Fruit fly (Drosophila melanogaster) whole organism: ENCODE data around the gene CG10581.

Experiments
- CG8478 ChIP-seq: fragments of >200 bp; optimal IDR thresholded peaks from 2 replicates; lab custom pipeline; 2018; ENCODE audit warnings: inconsistent platforms
- Dll ChIP-seq: fragments of >200 bp; optimal IDR thresholded peaks from 2 replicates; lab custom pipeline; 2017
- EcR ChIP-seq, 2 experiments: fragments of >200 bp; optimal IDR thresholded peaks; 2 replicates each; lab custom pipeline; 2017; ENCODE audit warnings: missing biosample characterization in 2 of 2, missing genetic modification characterization in 2 of 2, missing genetic modification reagents in 2 of 2
- pan ChIP-seq: fragments of >200 bp; optimal IDR thresholded peaks from 2 replicates; lab custom pipeline; 2017
- psq ChIP-seq: fragments of >200 bp; optimal IDR thresholded peaks from 2 replicates; lab custom pipeline; 2017
- usp ChIP-seq: fragments of >200 bp; optimal IDR thresholded peaks from 2 replicates; lab custom pipeline; 2017; ENCODE audit warnings: missing biosample characterization, missing genetic modification characterization, mixed read lengths

Gene CG10581

DNA sequence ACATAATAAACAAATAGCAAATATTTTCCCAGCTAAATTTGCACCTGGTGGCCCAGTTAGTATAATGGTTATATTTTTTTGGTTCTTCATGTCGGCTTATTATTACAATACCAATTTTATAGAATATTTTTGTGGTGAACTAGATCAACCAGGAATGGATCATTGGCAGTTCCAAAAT lies at the start of gene CG10581:
Gene CG10581, minus strand, starts transcription at position 101 of the 178 bp plus-strand sequence.
- TF ChIP-seq Dll (lab: Kevin White, UChicago): no peak
- no peak for TF ChIP-seq EcR (GFP tag; optimal IDR thresholded peaks at IDR 0.05; lab: Kevin White, UChicago)
- no peak for TF ChIP-seq pan (lab: Kevin White, UChicago)
- TF ChIP-seq usp (GFP tag; lab: Kevin White, UChicago): no peak
- no peak for TF ChIP-seq CG8478 (lab: Kevin White, UChicago)
- no peak for TF ChIP-seq psq

DNA sequence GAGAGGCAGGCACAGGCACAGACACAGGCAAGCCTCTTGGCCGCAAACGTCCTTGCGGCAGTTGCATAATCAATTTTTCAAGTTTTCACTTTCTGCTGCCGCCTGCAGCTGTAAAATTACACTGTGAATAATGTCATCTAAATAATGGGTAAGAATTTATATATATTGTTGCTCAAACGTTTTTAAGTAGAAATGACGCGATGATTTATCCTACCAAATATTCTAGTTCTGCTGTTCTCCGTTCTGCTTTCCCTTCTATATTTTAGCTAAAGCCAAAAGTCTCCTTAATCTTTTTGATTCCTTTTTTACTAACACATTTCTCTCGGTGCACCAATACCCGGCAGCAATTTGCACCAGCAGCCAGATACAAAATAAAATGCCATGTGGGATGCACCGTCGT lies 46.4 kb upstream of the CG10581 start:
- TF ChIP-seq usp (GFP tag; lab: Kevin White, UChicago): no peak
- no peak for TF ChIP-seq psq
- TF ChIP-seq EcR (GFP tag; optimal IDR thresholded peaks at IDR 0.05; lab: Kevin White, UChicago): no peak
- TF ChIP-seq Dll (lab: Kevin White, UChicago): no peak
- no peak for TF ChIP-seq pan (lab: Kevin White, UChicago)
- no peak for TF ChIP-seq CG8478 (lab: Kevin White, UChicago)

DNA sequence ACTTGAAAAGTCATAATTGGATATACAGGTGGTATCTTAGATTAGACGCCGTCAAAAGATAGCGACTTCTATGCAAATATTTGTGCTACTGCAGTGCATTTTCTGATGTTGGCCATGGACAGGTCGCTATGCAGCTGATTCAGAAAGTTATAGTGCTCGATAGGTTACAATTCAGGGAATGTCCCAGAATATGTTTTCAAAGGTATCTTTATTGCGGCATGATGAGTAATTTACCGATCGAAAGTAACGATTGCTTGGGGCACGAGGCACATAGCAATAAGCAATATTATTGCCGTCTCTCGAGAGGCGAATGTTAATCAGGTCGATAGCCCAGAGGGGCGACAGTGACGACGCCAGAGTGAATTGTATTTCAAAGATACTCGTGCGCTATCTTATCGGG lies 36.1 kb upstream of the CG10581 start:
- TF ChIP-seq CG8478 (lab: Kevin White, UChicago): no peak
- TF ChIP-seq Dll (lab: Kevin White, UChicago): no peak
- TF ChIP-seq EcR (GFP tag; optimal IDR thresholded peaks at IDR 0.05; lab: Kevin White, UChicago): no peak
- no peak for TF ChIP-seq psq

DNA sequence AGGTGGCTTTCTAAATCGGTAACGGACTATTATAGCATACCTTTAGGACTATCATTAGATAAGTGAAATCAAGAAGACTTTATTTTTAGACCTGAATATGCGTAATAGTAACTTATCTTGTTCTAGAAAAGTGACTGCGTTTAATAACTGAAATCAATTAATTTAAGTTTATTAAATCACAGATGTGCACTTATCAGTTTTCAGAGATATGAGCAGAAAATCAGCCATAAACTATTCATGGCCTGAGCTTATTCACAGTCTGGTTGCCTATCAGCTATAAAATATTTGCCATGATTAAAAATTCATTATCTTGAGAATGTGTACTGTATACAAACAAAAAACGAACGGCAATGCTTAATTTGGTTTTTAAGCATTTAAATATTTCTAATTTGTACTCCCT lies 35.5 kb upstream of the CG10581 start:
- TF ChIP-seq Dll (lab: Kevin White, UChicago) (no peak), pan (lab: Kevin White, UChicago) (no peak), usp (GFP tag; lab: Kevin White, UChicago) (no peak), psq (no peak), EcR (GFP tag; optimal IDR thresholded peaks at IDR 0.05; lab: Kevin White, UChicago) (no peak), CG8478 (lab: Kevin White, UChicago) (no peak)

DNA sequence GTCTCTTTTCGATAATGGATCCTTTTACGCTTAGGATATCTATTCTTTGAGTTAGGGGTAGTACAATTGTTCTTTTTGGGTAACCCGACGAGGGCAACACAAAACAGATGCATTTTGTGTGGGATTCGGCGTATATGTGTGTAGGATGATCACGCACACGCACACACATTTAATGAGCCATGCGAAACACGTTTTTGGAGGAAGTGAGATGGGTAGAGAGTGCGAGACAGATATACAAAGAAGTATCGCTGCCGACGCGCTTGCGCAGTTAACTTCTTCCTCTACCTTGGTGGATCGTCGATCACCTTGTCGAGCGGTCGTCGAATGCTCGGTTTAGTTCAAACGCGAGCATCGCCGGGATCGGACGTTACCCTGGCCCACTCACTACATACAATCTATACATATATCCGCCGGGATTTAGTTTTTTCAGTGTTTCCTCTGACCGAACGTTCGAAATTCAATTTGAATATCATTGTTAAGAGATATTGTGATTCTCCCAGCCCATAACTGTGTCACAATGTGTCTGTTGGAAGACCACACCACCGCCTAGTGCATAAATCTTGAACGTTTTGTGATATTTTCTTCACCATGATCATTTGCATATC lies 33.7 kb upstream of the CG10581 start:
- no peak for TF ChIP-seq EcR (GFP tag; optimal IDR thresholded peaks at IDR 0.05; lab: Kevin White, UChicago)
- TF ChIP-seq CG8478 (lab: Kevin White, UChicago): no peak
- no peak for TF ChIP-seq psq
- no peak for TF ChIP-seq pan (lab: Kevin White, UChicago)
- TF ChIP-seq Dll (lab: Kevin White, UChicago): no peak
- no peak for TF ChIP-seq usp (GFP tag; lab: Kevin White, UChicago)

DNA sequence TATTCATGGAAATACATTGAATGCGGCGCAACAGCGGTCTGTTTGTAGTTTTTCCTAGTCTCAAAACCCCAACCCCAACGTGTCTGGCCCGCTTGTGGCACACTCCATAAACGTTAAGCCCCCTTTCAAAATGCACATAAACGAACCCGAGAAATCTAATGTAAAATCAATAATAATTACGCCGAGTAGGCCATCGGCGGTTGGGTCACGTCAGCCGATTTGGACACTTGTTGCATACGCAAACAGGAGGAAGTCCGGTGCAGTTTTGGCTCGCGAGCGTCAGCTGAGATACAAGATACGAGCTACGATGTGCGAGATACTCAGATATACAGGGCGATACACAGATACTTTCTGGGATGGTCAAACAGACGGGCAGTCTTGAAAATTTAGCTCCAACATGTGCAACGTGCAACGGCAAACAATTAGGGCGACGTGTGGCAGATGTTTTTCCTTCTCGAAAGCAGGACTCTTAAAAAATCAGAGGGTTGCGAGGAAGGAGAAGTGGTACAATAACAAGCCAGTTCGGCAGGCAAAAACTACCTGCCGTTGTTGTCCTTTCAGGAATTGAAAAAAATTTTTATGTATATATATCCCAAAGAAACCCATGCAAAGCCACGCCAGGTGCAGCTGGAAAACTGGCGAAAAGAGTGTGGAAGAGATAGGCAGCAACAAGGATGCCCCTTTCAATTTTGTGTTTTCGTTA lies 32.4 kb upstream of the CG10581 start:
- TF ChIP-seq Dll (lab: Kevin White, UChicago) (no peak), CG8478 (lab: Kevin White, UChicago) (no peak)

DNA sequence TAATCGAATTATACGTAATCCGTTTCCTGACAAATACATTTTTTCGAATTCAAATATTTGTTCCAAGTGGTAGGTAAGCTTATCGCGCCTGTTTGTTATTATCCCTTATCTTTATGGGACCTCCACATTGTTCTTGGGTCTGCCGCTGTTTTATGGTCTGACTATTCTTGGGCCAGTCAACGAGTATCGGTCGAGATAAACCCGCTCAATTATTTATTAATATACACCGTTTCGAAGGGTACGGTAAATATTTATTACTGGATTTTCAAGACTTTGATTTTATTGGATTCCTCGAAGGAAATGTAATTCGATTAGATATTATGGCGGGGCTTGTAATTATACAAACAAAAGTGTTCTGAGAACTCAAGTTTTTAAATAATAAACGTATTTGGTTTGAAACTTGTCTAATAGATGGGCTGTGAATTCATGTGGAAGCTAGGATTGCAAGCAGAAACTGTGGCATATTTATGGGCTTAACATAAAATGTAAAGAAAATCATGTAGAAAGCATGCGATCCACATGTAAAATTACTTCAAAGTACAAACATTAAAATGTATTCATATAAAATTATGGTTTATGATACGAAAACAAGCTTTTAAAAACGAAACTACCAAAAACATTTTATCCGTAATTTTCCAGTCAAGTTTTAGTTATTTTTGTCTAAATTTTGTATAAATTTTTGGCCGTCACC lies 31.4 kb upstream of the CG10581 start, which contains the start of gene CG43072:
Gene CG43072, plus strand, starts transcription at position 641 of the 691 bp plus-strand sequence.
- no peak for TF ChIP-seq EcR (GFP tag; optimal IDR thresholded peaks at IDR 0.05; lab: Kevin White, UChicago)
- TF ChIP-seq psq: no peak
- TF ChIP-seq CG8478 (lab: Kevin White, UChicago): no peak
- TF ChIP-seq Dll (lab: Kevin White, UChicago): no peak

DNA sequence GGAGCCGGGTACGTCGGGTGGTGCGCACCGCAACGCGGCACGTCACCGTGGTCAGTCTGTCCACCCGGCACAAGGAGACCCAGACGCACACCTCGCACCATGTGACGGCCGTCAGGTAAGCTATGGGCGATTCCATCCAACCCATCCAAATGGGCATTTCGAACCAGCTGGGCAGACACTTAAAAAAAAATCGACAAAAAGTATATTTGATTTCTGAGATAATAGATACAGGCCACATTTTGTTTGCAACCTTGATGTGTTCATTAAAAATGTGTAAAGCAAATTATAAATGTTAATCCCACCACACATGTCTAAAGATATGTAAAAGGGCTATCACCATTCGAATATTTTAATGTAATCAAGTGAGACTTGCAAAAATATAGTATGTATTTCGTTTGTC lies 30.6 kb upstream of the CG10581 start:
- TF ChIP-seq psq: no peak
- TF ChIP-seq Dll (lab: Kevin White, UChicago): no peak
- TF ChIP-seq pan (lab: Kevin White, UChicago): no peak
- no peak for TF ChIP-seq CG8478 (lab: Kevin White, UChicago)

DNA sequence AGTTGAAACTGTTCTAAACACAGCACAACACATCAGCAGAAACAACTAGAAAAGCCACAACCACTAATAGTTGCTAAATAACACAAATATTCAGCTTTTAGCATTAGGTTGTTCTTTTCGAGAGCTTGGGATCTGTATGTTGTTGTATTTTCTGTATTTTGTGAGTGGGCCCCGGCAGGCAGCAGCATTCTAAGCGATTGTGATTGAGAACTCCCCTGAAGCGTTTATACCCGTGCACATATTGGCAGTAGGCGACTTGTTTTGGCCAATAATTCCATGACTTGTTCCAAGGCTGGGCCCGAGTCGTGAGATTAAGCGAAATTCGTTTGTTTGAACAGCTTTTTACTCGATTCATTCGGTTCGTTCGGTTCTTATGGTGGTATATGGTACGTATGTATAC lies 28.0 kb upstream of the CG10581 start:
- TF ChIP-seq usp (GFP tag; lab: Kevin White, UChicago) (no peak), psq (no peak), EcR (GFP tag; optimal IDR thresholded peaks at IDR 0.05; lab: Kevin White, UChicago) (no peak), Dll (lab: Kevin White, UChicago) (no peak), pan (lab: Kevin White, UChicago) (no peak), CG8478 (lab: Kevin White, UChicago) (no peak)

DNA sequence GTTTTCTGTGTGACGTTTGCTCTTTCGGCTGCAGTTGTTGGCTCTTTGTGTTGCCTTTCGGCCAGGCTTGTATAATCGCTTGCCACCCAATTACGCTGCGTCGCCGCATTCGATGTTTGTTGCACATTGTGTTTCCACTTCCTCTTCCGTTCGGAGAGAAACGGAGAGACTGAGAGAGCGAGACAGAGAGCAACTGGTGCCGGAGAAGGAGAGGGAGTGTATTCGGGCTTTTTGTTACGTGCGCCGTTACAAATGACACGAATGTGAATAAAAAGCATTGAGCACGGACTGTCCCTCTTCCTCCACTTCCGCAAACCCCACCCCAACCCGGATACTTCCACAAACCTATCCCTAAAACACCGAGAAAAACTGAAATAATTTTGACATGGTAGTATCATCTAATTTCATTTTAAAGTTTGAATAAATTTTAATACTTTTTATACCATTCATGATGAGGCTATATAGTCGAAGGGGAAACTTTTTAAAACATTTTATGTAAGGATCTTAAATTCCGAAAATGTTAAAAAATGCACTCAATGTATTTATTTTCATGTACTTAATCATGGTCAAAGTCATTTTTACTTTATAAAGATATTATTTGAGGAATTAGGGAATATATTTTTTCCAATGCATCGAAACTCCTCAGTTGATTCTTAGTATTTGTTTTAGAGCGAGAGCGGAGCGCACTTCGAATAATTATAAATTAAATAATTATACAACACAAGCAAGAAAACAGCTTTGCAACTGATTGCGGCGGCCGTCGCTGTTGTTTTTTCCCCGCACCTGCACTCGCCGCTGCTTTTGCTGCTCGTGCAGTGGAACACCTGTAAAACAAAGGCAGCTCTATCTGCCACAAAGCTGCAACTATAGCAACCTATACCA lies 26.4 kb upstream of the CG10581 start:
- TF ChIP-seq usp (GFP tag; lab: Kevin White, UChicago) (no peak), CG8478 (lab: Kevin White, UChicago) (no peak), pan (lab: Kevin White, UChicago) (no peak)

DNA sequence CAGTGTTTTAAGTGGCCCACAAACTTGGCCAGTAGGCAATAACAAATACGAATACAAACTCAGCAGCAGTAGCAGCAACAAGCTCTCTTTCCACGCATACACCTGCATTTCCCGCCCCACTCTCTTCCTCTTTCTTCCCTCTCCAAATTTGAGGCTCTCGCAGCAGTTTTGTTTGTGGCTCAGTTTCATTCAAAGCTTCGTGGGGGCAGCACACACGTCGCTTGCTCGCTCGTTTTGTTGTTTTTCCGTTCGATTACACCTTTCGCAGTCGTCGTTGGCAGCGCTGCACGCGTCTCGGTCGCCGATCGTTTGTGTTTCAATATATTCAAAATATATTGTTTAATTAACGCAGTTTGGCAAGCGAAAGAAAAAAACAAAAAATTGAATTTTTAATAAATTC lies 24.6 kb upstream of the CG10581 start:
- TF ChIP-seq CG8478 (lab: Kevin White, UChicago) (no peak), Dll (lab: Kevin White, UChicago) (peak; percentile 80)

DNA sequence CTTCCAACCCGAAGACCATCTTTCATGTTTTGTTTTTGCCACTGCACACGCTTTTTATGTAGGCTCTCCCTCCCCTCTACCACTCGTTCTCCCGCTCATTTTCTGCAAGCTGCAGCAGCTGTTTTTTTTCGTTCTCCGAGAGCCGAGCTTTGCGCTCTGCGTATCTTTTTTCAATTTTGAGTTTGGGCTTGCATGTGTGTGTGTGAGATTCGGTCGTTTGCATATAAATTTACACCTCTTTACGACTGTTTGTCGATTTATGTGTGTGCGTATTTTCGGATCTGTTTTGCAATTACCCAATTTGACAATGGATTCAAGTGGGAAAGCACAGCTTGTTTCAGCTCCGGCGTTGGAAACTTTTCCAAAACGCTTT lies 23.6 kb upstream of the CG10581 start:
- TF ChIP-seq EcR (GFP tag; optimal IDR thresholded peaks at IDR 0.05; lab: Kevin White, UChicago) (no peak), CG8478 (lab: Kevin White, UChicago) (no peak), Dll (lab: Kevin White, UChicago) (peak; percentile 66), psq (no peak)
